Worm (Caenorhabditis elegans) whole organism, L4/young adult: ENCODE results near the gene cyp-25A2.

ENCODE experiments used
- W03F9.2 ChIP-seq: fragments of 150-350 bp; optimal IDR thresholded peaks from 2 replicates; lab custom pipeline; 2014; ENCODE audit warnings: missing biosample characterization, missing genetic modification characterization
- dao-5 ChIP-seq: sonication (generic microtip); optimal IDR thresholded peaks from 2 replicates; lab custom pipeline; 2016; ENCODE audit warnings: missing genotype, missing genetic modification characterization, moderate library complexity, missing compliant biosample characterization
- him-1 ChIP-seq: sonication (generic microtip); optimal IDR thresholded peaks from 2 replicates; lab custom pipeline; 2016; ENCODE audit warnings: missing genotype, missing genetic modification reagents, missing genetic modification characterization, missing compliant biosample characterization

Gene cyp-25A2

DNA sequence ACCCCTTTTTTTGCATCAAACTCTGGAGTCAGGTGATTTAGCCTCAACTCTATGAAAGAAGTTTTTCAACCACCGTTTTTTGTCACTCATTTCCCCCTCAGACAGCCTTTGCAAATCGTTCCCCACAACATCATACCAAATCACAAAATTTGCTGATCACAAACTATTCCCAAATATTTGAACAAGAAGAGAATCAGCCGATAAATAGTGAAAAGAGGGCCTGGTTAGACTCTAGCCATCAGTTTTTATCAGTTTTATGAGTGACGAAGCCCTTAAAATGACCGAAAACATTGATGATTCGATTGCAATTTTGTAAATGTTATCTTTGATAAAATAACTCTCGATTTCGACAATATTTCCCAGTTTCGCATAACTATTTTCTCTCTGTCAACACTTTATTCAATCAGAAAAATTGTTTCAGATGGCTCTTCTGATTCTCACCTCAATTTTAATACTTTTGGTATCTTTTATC, at the start of gene cyp-25A2:
cyp-25A2 (plus strand) TSS at position 422 of the 472 bp plus-strand sequence.
- TF ChIP-seq W03F9.2 (no peak), him-1 (tag; lab: Kevin White, UChicago) (no peak), dao-5 (tag; lab: Kevin White, UChicago) (no peak)

DNA sequence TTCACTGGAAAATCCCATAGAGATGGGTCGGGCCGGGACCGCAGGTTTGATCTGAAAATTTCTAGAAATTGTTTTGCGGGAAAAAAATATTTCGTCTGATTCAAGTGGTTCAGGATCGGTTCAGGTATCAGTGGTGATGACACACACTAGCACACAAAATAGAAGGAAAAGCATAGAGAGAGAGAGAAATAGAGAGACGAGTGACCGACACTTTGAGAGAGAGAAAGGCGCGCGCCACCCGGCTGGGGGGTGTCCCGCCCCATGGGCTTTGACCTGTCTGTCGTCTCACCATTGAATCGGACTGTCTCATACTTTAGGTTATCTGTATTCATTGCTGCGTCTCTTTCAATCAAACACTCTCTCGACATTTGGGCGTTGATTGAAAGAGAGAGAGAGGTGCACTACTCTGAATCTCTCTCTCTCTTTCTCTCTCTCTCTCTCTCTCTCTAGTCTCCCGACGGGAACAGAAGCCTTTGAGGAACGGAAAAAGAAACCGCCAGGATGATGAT, 48.5 kb upstream of the cyp-25A2 start, which contains the start of gene acy-3:
acy-3 (minus strand) TSS at position 51 of the 509 bp plus-strand sequence.
- TF ChIP-seq him-1 (tag; lab: Kevin White, UChicago) (no peak), W03F9.2 (no peak), dao-5 (tag; lab: Kevin White, UChicago) (no peak)

DNA sequence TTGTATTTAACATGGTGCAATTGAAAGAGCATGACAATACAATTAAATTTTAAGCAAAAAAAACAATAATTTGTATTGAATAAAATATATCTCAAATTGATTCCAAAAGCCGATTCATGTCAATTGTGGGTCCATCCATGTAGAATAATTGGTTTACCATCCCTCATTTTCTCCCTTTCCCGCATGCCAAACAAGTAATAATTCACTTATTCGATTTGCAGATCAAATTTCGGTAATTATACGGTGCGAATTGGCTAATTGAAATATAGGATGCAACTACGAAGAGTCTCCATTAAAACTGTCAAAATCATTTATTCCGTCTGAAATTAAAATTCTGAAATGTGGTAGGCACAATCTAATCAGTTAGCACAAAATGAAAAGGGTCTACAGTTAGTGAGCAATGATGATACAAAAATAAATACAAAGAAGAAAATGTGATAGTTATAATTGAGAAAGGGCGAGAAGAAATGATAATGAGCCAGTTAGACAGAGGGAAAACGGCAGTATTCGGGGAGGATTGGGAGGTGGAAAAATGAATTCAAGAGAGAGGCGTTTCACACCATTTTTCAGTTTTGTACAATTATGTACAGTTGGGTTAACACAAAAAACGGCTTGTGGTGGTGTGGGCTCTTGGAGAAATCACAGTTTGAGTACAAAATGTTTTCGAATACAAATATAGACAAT, 45.2 kb upstream of the cyp-25A2 start:
- TF ChIP-seq him-1 (tag; lab: Kevin White, UChicago) (no peak), W03F9.2 (no peak), dao-5 (tag; lab: Kevin White, UChicago) (no peak)

DNA sequence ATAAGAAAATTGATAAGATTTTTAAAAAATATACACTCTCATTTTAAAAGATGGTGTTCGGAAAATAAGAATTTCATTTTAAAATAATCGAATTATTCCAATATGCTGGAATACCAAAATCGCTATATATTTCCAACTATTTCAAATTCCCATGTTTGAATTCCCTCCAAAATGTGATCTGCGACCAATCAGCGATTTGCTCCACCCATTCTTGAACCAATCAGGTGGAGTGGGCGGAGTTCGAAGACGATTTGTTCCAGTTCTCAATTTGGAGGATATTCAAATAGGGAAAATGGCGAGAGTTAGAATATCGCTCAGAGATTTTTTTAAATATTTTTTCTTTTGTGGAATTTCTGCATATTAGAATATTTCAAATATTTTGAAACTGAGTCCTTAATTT, 44.2 kb upstream of the cyp-25A2 start:
- TF ChIP-seq him-1 (tag; lab: Kevin White, UChicago) (no peak), W03F9.2 (no peak), dao-5 (tag; lab: Kevin White, UChicago) (no peak)

DNA sequence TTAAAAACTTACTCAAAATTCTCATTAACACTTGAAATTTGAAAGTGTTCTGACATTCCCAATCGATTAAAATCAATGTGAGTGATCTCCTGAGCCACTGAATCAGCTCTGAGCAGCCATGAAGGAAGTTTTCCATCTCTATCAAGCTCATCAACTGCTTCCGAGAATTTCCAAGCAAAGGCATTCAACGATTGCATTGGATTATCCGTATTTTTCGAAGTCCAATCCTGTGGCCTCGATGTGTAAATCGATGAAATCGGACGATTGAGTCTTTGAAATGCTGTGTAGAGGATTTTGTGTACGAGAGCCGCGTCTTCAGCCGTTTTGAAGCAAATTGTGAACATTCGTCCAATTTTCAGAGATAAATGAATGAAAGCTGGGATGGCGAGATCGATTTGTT, 39.1 kb upstream of the cyp-25A2 start:
- TF ChIP-seq him-1 (tag; lab: Kevin White, UChicago): no peak
- TF ChIP-seq W03F9.2: no peak
- no peak for TF ChIP-seq dao-5 (tag; lab: Kevin White, UChicago)

DNA sequence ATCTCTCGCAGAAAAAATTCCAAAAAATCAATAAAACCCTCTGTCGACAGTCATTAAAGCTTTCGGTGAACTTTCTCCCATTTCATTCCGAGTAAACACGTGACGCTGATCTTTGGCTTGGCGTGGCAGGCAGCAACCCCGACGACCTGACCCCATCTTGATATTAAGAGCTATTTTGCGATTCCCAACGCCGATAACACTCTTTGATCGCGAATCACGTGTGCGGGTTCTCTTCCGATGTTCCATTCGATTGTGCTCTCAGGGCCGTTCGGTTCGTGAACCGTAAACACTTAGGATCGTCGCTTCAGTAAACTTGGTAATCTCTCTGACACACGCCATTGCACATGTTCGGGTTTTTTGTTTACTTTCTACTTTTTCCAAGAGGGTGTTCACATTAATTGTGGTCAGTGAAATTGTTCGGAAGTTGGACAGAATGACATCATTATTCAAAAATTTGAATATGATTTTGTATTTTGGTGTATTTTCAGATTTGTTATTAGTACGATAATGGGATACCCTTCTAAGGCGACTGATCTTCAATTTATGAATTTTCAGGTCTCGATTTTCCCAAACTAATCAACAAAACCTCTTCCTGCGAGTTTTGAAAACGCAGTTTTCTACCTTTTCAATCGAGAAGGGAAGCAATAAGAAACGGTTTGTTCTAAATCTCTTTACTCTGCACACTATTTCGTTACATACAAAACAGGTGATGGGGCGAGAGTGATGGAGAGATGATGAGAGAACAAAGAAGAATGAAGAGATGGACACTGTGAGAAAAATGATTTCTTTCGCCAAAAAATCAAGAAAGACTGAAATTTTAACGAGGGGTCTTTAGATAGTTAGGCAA, 37.6 kb upstream of the cyp-25A2 start:
- TF ChIP-seq dao-5 (tag; lab: Kevin White, UChicago) (no peak), W03F9.2 (no peak)

DNA sequence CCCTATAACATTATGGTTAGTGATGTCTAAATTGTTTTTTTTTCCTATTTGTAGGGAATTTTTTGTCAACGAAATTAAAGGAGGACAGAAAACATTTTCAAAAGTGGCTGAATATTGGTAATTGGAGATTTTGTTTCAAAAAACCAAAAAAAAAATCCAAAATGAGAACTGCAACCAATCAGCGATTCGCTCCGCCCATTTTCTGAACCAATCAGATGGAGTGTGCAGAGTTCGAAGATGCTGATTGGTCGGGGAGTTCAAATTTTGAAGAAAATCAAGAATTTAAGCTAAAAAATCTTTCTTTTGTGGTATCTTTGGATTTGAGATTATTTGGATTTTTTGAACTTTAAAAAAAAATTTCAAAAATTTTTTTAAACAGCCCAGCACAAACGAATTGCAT, 36.6 kb upstream of the cyp-25A2 start:
- no peak for TF ChIP-seq dao-5 (tag; lab: Kevin White, UChicago)
- TF ChIP-seq him-1 (tag; lab: Kevin White, UChicago): no peak
- TF ChIP-seq W03F9.2: no peak

DNA sequence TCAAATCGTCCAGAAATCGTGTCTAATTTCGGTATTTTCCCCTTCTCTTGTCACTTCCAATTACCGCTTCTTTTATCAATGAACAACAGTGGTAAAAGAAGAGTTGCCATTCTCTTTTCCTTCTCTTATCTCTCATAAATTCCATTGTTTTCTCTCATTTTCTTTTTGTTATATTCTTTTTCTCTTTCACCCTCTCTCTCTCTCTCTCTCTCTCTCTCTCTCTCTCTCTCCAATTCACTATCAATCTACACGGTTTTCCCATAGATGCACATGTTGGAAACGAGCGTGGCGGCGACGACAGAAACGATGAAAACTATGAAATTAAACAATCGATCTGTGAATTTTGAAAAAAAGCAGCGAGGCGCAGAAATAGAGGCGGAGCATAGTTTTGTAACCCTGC, 35.8 kb upstream of the cyp-25A2 start:
- TF ChIP-seq dao-5 (tag; lab: Kevin White, UChicago) (no peak), W03F9.2 (no peak), him-1 (tag; lab: Kevin White, UChicago) (no peak)

DNA sequence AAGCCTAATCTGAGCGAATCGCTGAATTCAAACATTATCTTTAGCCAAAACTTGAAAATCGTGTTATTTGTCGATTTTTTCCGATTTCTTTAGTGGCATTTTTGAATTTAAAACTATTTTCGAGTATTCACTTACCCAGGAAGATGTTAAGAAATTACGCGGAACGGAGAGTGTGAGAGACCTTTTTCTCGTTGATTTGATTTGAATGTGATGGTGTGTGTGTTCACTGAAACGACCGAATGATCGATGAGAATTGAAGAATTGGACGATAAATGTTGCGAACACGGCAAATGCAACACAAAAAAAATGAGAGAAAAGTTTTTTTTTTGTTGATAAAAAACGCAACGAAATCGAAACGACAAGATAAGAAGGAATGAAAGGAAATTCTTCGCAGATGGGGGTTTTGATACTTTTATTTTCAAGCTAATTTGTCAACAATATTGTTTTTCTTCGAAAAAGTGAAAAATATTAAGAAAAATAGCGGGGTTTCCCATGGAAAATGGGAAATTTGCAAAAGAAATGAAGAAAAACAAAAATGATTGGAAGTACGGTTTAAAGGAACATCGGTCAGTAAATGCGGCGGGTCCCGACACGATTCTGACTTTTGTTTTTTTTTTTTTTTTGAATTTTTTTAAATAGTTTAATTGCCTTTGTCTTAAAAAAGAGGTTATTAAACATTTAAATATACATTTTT, 34.6 kb upstream of the cyp-25A2 start, which contains the start of gene mtm-3:
mtm-3 (minus strand) TSS at position 228 of the 694 bp plus-strand sequence.
- TF ChIP-seq him-1 (tag; lab: Kevin White, UChicago) (no peak), dao-5 (tag; lab: Kevin White, UChicago) (no peak), W03F9.2 (no peak)

DNA sequence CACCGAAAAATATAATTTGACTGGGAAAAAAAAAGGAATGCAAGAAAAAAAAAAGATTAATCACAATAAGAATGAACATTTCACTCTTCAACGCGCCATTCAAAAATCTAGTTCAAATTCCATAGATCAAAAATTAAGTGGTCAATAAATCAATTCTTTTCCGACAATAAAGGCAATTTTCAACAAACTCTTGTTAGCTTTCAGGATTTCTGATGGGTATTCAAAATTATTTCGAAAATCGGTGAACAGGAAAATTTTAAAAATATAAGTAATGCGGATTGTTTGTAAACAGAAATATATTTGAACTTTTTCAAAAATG, 34.1 kb upstream of the cyp-25A2 start:
- TF ChIP-seq him-1 (tag; lab: Kevin White, UChicago) (no peak), W03F9.2 (no peak), dao-5 (tag; lab: Kevin White, UChicago) (no peak)

DNA sequence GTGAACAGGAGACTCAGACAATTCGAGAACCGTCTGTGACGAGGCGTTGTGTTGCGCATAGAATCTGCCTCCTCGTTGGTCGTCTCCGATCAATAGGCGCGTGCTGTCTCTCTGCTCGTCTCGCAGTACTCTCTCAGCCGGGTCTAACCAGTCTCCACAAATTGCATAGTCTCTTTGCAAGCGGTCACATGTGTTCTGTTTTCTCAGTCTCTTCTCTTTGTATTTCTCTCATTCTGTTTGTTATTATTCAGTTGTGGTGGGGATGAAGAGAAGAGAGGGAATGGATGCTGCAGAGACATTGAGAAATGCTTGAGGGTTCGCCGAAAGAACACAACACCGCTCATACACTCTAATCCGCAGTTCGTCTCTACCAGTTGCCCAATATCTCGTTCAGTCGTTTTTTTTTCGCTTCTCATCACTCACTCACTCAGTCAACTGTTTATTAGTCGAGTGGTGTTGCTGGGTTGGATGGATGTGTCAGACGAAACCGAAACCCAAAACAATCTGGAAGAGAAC, 33.6 kb upstream of the cyp-25A2 start:
- peak; percentile 80 for TF ChIP-seq W03F9.2
- TF ChIP-seq dao-5 (tag; lab: Kevin White, UChicago): no peak
- TF ChIP-seq him-1 (tag; lab: Kevin White, UChicago): peak; percentile 94

DNA sequence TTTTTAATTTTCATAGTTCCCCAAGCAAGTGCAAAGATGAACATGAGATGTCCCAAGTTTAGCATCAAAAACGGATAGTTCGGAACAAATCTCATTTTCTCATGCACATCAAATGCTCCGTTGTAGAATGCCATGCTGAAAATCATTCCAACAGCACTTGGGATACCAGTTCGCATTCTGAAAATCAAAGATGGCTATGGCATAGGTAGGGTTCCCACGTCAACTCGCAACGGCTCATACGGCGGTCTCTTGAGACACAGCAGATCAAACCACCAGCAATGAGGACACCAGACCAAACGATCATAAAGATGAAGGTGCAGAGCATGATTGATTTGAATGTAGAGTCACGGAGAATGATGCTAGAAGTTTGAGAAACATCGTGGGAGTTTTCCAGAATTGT, 31.9 kb upstream of the cyp-25A2 start:
- TF ChIP-seq W03F9.2: no peak

DNA sequence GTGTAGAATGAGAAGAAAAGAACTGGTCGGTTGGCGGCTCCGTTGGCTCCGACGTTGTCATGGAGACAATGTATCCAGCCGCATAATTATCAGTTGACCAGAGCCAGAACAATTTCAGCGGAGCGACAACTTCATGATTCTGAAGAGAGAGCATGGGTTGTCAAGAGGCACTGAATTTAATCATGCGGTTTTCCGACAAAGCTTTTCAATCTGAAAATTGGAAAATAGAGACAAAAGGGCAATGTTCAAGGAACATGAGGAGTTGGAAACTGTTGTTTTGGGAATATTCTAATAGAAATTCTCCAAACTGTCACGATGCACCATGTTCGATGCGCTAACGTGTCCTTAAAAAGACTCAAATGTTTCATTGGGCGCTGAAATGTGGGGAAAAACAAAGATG, 30.6 kb upstream of the cyp-25A2 start, which contains the start of gene xbx-5:
xbx-5 (minus strand) TSS at position 56 of the 400 bp plus-strand sequence.
- TF ChIP-seq him-1 (tag; lab: Kevin White, UChicago): no peak
- TF ChIP-seq W03F9.2: no peak
- TF ChIP-seq dao-5 (tag; lab: Kevin White, UChicago): no peak
